Worm (Caenorhabditis elegans) whole organism, young adult: ENCODE measurements around the gene chil-17.

Experiments
- B0261.1 ChIP-seq: sonication (generic microtip); optimal IDR thresholded peaks from 2 replicates; lab custom pipeline; 2016; ENCODE audit warnings: mild to moderate bottlenecking, missing genetic modification characterization, moderate library complexity, missing compliant biosample characterization
- C06A6.2 ChIP-seq: fragments of 200-800 bp; sonication (Bioruptor generic); conservative IDR thresholded peaks from 2 replicates; pipeline ENCODE4 v1.3.6; 2022; ENCODE audit warnings: missing genetic modification characterization, missing compliant biosample characterization
- F10E7.11 ChIP-seq: sonication (generic microtip); optimal IDR thresholded peaks from 2 replicates; lab custom pipeline; 2017; ENCODE audit warnings: mild to moderate bottlenecking, missing genetic modification characterization, moderate library complexity, missing compliant biosample characterization
- F23B12.7 ChIP-seq: sonication (generic microtip); optimal IDR thresholded peaks from 2 replicates; lab custom pipeline; 2017; ENCODE audit warnings: missing genetic modification characterization, mild to moderate bottlenecking, missing compliant biosample characterization, antibody characterized with exemption, moderate library complexity; ENCODE audit not compliant: insufficient read depth
- F57C9.4 ChIP-seq: sonication (generic microtip); optimal IDR thresholded peaks from 2 replicates; lab custom pipeline; 2017; ENCODE audit warnings: mild to moderate bottlenecking, missing genetic modification characterization, missing compliant biosample characterization
- K11D2.4 ChIP-seq: fragments of 200-800 bp; sonication (Bioruptor generic); IDR thresholded peaks from 2 replicates; pipeline ENCODE4 v1.3.6; 2022; ENCODE audit warnings: missing genetic modification reagents, missing genetic modification characterization, missing compliant biosample characterization
- Y53F4B.3 ChIP-seq: fragments of 200-800 bp; sonication (Bioruptor generic); IDR thresholded peaks from 2 replicates; pipeline ENCODE4 v1.3.6; 2022; ENCODE audit warnings: missing genetic modification reagents, missing genetic modification characterization, missing compliant biosample characterization
- Y56A3A.18 ChIP-seq: fragments of 200-800 bp; sonication (Bioruptor generic); IDR thresholded peaks from 2 replicates; pipeline ENCODE4 v1.3.6; 2022; ENCODE audit warnings: missing genetic modification reagents, missing genetic modification characterization, missing compliant biosample characterization
- atf-7 ChIP-seq: sonication (generic microtip); optimal IDR thresholded peaks from 2 replicates; lab custom pipeline; 2017; ENCODE audit warnings: mild to moderate bottlenecking, missing genetic modification characterization, missing compliant biosample characterization
- athp-1 ChIP-seq: sonication (generic microtip); optimal IDR thresholded peaks from 2 replicates; lab custom pipeline; 2017; ENCODE audit warnings: mild to moderate bottlenecking, missing genetic modification characterization, missing compliant biosample characterization
- attf-3 ChIP-seq: fragments of 200-800 bp; sonication (Bioruptor generic); conservative IDR thresholded peaks from 2 replicates; pipeline ENCODE4 v1.3.6; 2022; ENCODE audit warnings: missing genetic modification reagents, missing genetic modification characterization, missing compliant biosample characterization
- ccch-3 ChIP-seq: fragments of 200-800 bp; sonication (Bioruptor generic); optimal IDR thresholded peaks from 2 replicates; lab custom pipeline; 2018; ENCODE audit warnings: mild to moderate bottlenecking, missing genetic modification characterization, missing compliant biosample characterization
- cebp-1 ChIP-seq, 2 experiments: fragments of 200-800 bp in 1 of 2; sonication (Bioruptor generic) in 1 of 2; sonication (generic microtip) in 1 of 2; IDR thresholded peaks in 1 of 2; optimal IDR thresholded peaks in 1 of 2; 2 replicates each; pipeline versions ENCODE4 v1.3.6 to Lab custom; 2017 to 2022; ENCODE audit warnings: missing compliant biosample characterization in 2 of 2, missing genetic modification characterization in 2 of 2, mild to moderate bottlenecking in 1 of 2, missing genetic modification reagents in 1 of 2, moderate library complexity in 1 of 2
- ceh-100 ChIP-seq: fragments of 200-800 bp; sonication (Bioruptor generic); IDR thresholded peaks from 2 replicates; pipeline ENCODE4 v1.3.6; 2022; ENCODE audit warnings: missing genetic modification reagents, missing genetic modification characterization, missing compliant biosample characterization
- ceh-40 ChIP-seq: fragments of 200-800 bp; sonication (Bioruptor generic); IDR thresholded peaks from 2 replicates; pipeline ENCODE4 v1.3.6; 2022; ENCODE audit warnings: missing genetic modification characterization, missing compliant biosample characterization
- ceh-79 ChIP-seq: sonication (generic microtip); optimal IDR thresholded peaks from 2 replicates; lab custom pipeline; 2017; ENCODE audit warnings: mild to moderate bottlenecking, missing genetic modification characterization, missing compliant biosample characterization
- dox-1 ChIP-seq: fragments of 200-800 bp; sonication (Bioruptor generic); IDR thresholded peaks from 2 replicates; pipeline ENCODE4 v1.3.6; 2022; ENCODE audit warnings: missing genetic modification reagents, missing genetic modification characterization, missing compliant biosample characterization
- him-1 ChIP-seq: sonication (generic microtip); optimal IDR thresholded peaks from 2 replicates; lab custom pipeline; 2016; ENCODE audit warnings: missing genotype, missing genetic modification reagents, missing genetic modification characterization, missing compliant biosample characterization
- hmg-20 ChIP-seq: fragments of 200-800 bp; sonication (Bioruptor generic); IDR thresholded peaks from 2 replicates; pipeline ENCODE4 v1.3.6; 2022; ENCODE audit warnings: missing genetic modification reagents, missing genetic modification characterization, missing compliant biosample characterization
- hrde-1 ChIP-seq: sonication (generic microtip); optimal IDR thresholded peaks from 2 replicates; lab custom pipeline; 2016; ENCODE audit warnings: missing genetic modification characterization, mild to moderate bottlenecking, missing compliant biosample characterization, moderate library complexity, missing genotype, missing genetic modification reagents, borderline replicate concordance
- hsf-1 ChIP-seq: fragments of 200-800 bp; sonication (Bioruptor generic); IDR thresholded peaks from 2 replicates; pipeline ENCODE4 v1.3.6; 2022; ENCODE audit warnings: missing genetic modification reagents, missing genetic modification characterization, missing compliant biosample characterization
- lag-1 ChIP-seq: fragments of 200-800 bp; sonication (Bioruptor generic); IDR thresholded peaks from 2 replicates; pipeline ENCODE4 v1.3.6; 2022; ENCODE audit warnings: missing genetic modification reagents, missing genetic modification characterization, missing compliant biosample characterization
- let-526 ChIP-seq: fragments of 200-800 bp; sonication (Bioruptor generic); IDR thresholded peaks from 2 replicates; pipeline ENCODE4 v1.3.6; 2022; ENCODE audit warnings: missing genetic modification reagents, missing genetic modification characterization, missing compliant biosample characterization
- lin-35 ChIP-seq, 3 experiments: fragments of 150-350 bp in 2 of 3; sonication (generic microtip) in 1 of 3; optimal IDR thresholded peaks; 2 replicates each; lab custom pipeline; 2014 to 2018; ENCODE audit warnings: missing biosample characterization in 3 of 3, missing genetic modification characterization in 3 of 3, missing genetic modification reagents in 3 of 3
- madf-8 ChIP-seq: fragments of 200-800 bp; sonication (Bioruptor generic); conservative IDR thresholded peaks from 2 replicates; pipeline ENCODE4 v1.3.6; 2022; ENCODE audit warnings: missing genetic modification reagents, missing genetic modification characterization, missing compliant biosample characterization
- mxl-1 ChIP-seq: sonication (generic microtip); optimal IDR thresholded peaks from 2 replicates; lab custom pipeline; 2016; ENCODE audit warnings: missing genetic modification characterization, missing compliant biosample characterization
- nfya-1 ChIP-seq: sonication (generic microtip); optimal IDR thresholded peaks from 2 replicates; lab custom pipeline; 2017; ENCODE audit warnings: antibody characterized with exemption, missing compliant biosample characterization, missing genetic modification characterization, borderline replicate concordance; ENCODE audit not compliant: insufficient read depth
- nfya-2 ChIP-seq: fragments of 200-800 bp; sonication (Bioruptor generic); IDR thresholded peaks from 2 replicates; pipeline ENCODE4 v1.3.6; 2022; ENCODE audit warnings: missing genetic modification reagents, missing genetic modification characterization, missing compliant biosample characterization
- nhr-120 ChIP-seq: fragments of 200-800 bp; sonication (Bioruptor generic); IDR thresholded peaks from 2 replicates; pipeline ENCODE4 v1.3.6; 2022; ENCODE audit warnings: missing genetic modification characterization, missing compliant biosample characterization
- nhr-80 ChIP-seq: sonication (generic microtip); optimal IDR thresholded peaks from 2 replicates; lab custom pipeline; 2016; ENCODE audit warnings: missing genetic modification characterization, missing compliant biosample characterization
- nhr-90 ChIP-seq: sonication (generic microtip); optimal IDR thresholded peaks from 2 replicates; lab custom pipeline; 2016; ENCODE audit warnings: missing genotype, mild to moderate bottlenecking, missing genetic modification characterization, missing compliant biosample characterization
- pha-4 ChIP-seq: fragments of 150-350 bp; sonication (generic microtip); optimal IDR thresholded peaks from 2 replicates; lab custom pipeline; 2014; ENCODE audit warnings: missing biosample characterization, missing genetic modification reagents, missing genetic modification characterization
- rcor-1 ChIP-seq: fragments of 200-800 bp; sonication (Bioruptor generic); IDR thresholded peaks from 2 replicates; pipeline ENCODE4 v1.3.6; 2022; ENCODE audit warnings: missing genetic modification reagents, missing genetic modification characterization, missing compliant biosample characterization
- rec-8 ChIP-seq, 2 experiments: sonication (generic microtip); optimal IDR thresholded peaks; 2 replicates each; lab custom pipeline; 2016; ENCODE audit warnings: mild to moderate bottlenecking in 2 of 2, missing genetic modification characterization in 2 of 2, missing genetic modification reagents in 2 of 2, missing genotype in 2 of 2, missing biosample characterization in 1 of 2, missing compliant biosample characterization in 1 of 2, moderate library complexity in 1 of 2
- repo-1 ChIP-seq: sonication (generic microtip); optimal IDR thresholded peaks from 2 replicates; lab custom pipeline; 2017; ENCODE audit warnings: mild to moderate bottlenecking, missing genetic modification characterization, missing compliant biosample characterization
- sea-2 ChIP-seq: fragments of 200-800 bp; sonication (Bioruptor generic); IDR thresholded peaks from 2 replicates; pipeline ENCODE4 v1.3.6; 2022; ENCODE audit warnings: missing genetic modification characterization, missing compliant biosample characterization
- snpc-3.4 ChIP-seq: sonication (generic microtip); optimal IDR thresholded peaks from 2 replicates; lab custom pipeline; 2017; ENCODE audit warnings: missing genetic modification characterization, mild to moderate bottlenecking, missing compliant biosample characterization, antibody characterized with exemption, moderate library complexity, missing genotype, missing genetic modification reagents
- sptf-2 ChIP-seq: fragments of 200-800 bp; sonication (Bioruptor generic); optimal IDR thresholded peaks from 2 replicates; lab custom pipeline; 2018; ENCODE audit warnings: mild to moderate bottlenecking, missing genetic modification characterization, missing compliant biosample characterization
- tbp1 ChIP-seq: fragments of 200-800 bp; sonication (Bioruptor generic); optimal IDR thresholded peaks from 2 replicates; lab custom pipeline; 2018; ENCODE audit warnings: mild to moderate bottlenecking, missing genetic modification characterization, missing compliant biosample characterization
- zfh-2 ChIP-seq: fragments of 200-800 bp; sonication (Bioruptor generic); conservative IDR thresholded peaks from 2 replicates; pipeline ENCODE4 v1.3.6; 2022; ENCODE audit warnings: missing genetic modification reagents, missing genetic modification characterization, missing compliant biosample characterization
- zim-3 ChIP-seq: sonication (generic microtip); optimal IDR thresholded peaks from 2 replicates; lab custom pipeline; 2017; ENCODE audit warnings: mild to moderate bottlenecking, missing genetic modification characterization, moderate library complexity, missing compliant biosample characterization
- ztf-22 ChIP-seq: fragments of 200-800 bp; sonication (Bioruptor generic); optimal IDR thresholded peaks from 2 replicates; lab custom pipeline; 2018; ENCODE audit warnings: mild to moderate bottlenecking, missing genetic modification characterization, moderate library complexity, missing compliant biosample characterization
- ztf-3 ChIP-seq: fragments of 200-800 bp; sonication (Bioruptor generic); optimal IDR thresholded peaks from 2 replicates; lab custom pipeline; 2018; ENCODE audit warnings: mild to moderate bottlenecking, missing genetic modification characterization, missing compliant biosample characterization

Gene chil-17

DNA sequence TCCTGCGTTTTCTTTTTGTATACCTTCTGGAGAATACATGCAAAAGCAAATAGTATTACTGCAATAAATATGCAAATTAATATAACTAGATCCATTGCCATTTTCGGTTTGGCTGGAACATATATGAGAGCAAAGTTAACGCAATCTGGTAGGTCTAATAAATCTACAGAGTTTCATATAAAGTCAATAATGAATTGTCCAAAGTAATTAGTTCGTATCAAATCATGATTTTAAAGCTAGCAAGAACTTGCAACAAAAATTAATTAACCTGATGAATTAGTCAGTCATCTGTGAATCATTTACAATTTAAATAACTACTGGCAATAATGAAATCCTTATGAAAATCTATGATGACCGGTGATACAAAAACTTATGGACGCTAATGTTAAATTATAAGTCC lies 5.4 kb upstream of the chil-17 start, which contains the start of gene R09D1.13:
TSS of gene R09D1.13 (minus strand) at position 101 of the 400 bp plus-strand sequence.
- TF ChIP-seq tbp1 (GFP tag; lab: Kevin White, UChicago) (no peak), ztf-3 (GFP tag; lab: Kevin White, UChicago) (no peak), rec-8 (tag; optimal IDR thresholded peaks at IDR 0.05; lab: Kevin White, UChicago) (no peak), lag-1 (GFP tag; lab: Robert Waterston, UW) (no peak), nhr-90 (tag; lab: Kevin White, UChicago) (no peak), hmg-20 (GFP tag; lab: Robert Waterston, UW) (no peak), ceh-40 (GFP tag; lab: Robert Waterston, UW) (no peak), dox-1 (GFP tag; lab: Robert Waterston, UW) (no peak), lin-35 (GFP tag; optimal IDR thresholded peaks at IDR 0.05; lab: Kevin White, UChicago) (no peak), Y56A3A.18 (GFP tag; lab: Robert Waterston, UW) (no peak), cebp-1 (GFP tag; IDR thresholded peaks at IDR 0.05; lab: Robert Waterston, UW) (no peak), cebp-1 (tag; optimal IDR thresholded peaks at IDR 0.05; lab: Kevin White, UChicago) (no peak), nhr-120 (GFP tag; lab: Robert Waterston, UW) (no peak), F57C9.4 (tag; lab: Kevin White, UChicago) (no peak), pha-4 (tag; lab: Kevin White, UChicago) (no peak), ceh-100 (GFP tag; lab: Robert Waterston, UW) (no peak), zfh-2 (no peak), K11D2.4 (GFP tag; lab: Robert Waterston, UW) (no peak), rcor-1 (GFP tag; lab: Robert Waterston, UW) (no peak), F10E7.11 (tag; lab: Kevin White, UChicago) (no peak), F23B12.7 (tag; lab: Kevin White, UChicago) (no peak)

DNA sequence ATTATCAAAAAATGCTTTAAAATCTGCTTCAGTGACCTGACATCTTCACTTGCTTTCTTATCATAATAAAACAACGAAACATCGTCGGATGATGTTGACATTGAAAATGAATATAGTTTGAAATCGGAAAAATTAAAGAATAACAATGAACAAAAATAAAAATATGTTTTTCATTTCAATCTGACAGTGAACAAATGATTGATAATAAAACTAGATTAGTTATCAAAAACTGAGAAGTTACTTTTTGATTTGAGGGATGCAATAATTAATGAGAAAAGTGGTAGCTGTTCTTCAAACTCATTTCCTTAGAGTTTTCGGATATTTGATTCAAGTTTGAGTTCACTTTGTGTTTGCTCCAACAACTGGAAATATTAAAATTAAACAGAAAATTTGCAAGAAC lies 3.6 kb upstream of the chil-17 start, which contains the start of gene chil-15:
TSS of gene chil-15 (minus strand) at position 101 of the 400 bp plus-strand sequence.
- TF ChIP-seq nfya-2 (GFP tag; lab: Robert Waterston, UW) (no peak), ccch-3 (no peak), dox-1 (GFP tag; lab: Robert Waterston, UW) (no peak), ztf-22 (GFP tag; lab: Kevin White, UChicago) (no peak), B0261.1 (tag; lab: Kevin White, UChicago) (no peak), athp-1 (tag; lab: Kevin White, UChicago) (no peak), sea-2 (GFP tag; lab: Robert Waterston, UW) (no peak), nfya-1 (tag; lab: Kevin White, UChicago) (no peak), madf-8 (GFP tag; lab: Robert Waterston, UW) (no peak), ceh-40 (GFP tag; lab: Robert Waterston, UW) (no peak), Y53F4B.3 (no peak), repo-1 (tag; lab: Kevin White, UChicago) (no peak), him-1 (tag; lab: Kevin White, UChicago) (no peak), snpc-3.4 (tag; lab: Kevin White, UChicago) (no peak), let-526 (no peak), mxl-1 (tag; lab: Kevin White, UChicago) (no peak)

DNA sequence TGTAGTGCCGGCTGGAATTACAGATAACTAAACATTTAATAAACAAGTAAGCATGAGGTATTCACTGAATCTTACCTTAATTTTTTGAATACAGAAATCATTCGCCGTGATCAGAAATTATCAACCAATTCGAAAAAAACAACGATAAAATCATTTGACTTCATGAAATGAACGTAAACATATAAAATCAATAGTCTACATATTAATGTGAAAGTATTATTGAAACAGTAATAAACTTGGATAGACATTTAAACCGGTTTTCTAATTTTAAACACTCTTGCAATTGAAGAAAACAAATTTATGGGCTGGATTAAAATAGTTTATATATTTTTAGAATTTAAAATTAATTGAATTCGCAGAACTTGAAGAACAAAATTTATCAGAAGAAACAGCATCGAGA lies 1.9 kb upstream of the chil-17 start, which contains the start of gene chil-16:
TSS of gene chil-16 (minus strand) at position 101 of the 400 bp plus-strand sequence.
- TF ChIP-seq nfya-2 (GFP tag; lab: Robert Waterston, UW) (no peak), Y56A3A.18 (GFP tag; lab: Robert Waterston, UW) (no peak), zim-3 (no peak), attf-3 (GFP tag; lab: Robert Waterston, UW) (no peak), atf-7 (no peak), ceh-79 (no peak), F57C9.4 (tag; lab: Kevin White, UChicago) (no peak), hrde-1 (tag; lab: Kevin White, UChicago) (no peak), sptf-2 (no peak), nhr-80 (tag; lab: Kevin White, UChicago) (no peak), hsf-1 (GFP tag; lab: Robert Waterston, UW) (no peak), C06A6.2 (GFP tag; lab: Robert Waterston, UW) (no peak)
